Fruit fly (Drosophila melanogaster) whole organism, wandering third instar larva: ENCODE results near the gene HisCl1.

Source experiments
- Dfd ChIP-seq: fragments of >200 bp; optimal IDR thresholded peaks from 2 replicates; lab custom pipeline; 2017; ENCODE audit warnings: missing biosample characterization, missing genetic modification characterization
- Hnf4 ChIP-seq: fragments of 200-800 bp; sonication (Bioruptor generic); optimal IDR thresholded peaks from 2 replicates; lab custom pipeline; 2016; ENCODE audit warnings: missing biosample characterization, mild to moderate bottlenecking, missing genetic modification characterization
- Hr83 ChIP-seq: fragments of 200-300 bp; sonication (Bioruptor generic); optimal IDR thresholded peaks from 2 replicates; lab custom pipeline; 2016; ENCODE audit warnings: missing biosample characterization, mild to moderate bottlenecking, missing genetic modification characterization, moderate library complexity; ENCODE audit not compliant: poor library complexity, severe bottlenecking
- Myc ChIP-seq: fragments of >200 bp; optimal IDR thresholded peaks from 2 replicates; lab custom pipeline; 2017
- ey ChIP-seq: fragments of 200-800 bp; sonication (Bioruptor generic); optimal IDR thresholded peaks from 2 replicates; lab custom pipeline; 2016; ENCODE audit warnings: missing biosample characterization, missing genetic modification characterization
- pan ChIP-seq: fragments of >200 bp; optimal IDR thresholded peaks from 2 replicates; lab custom pipeline; 2017
- psq ChIP-seq: fragments of 200-800 bp; sonication (Bioruptor generic); optimal IDR thresholded peaks from 3 replicates; lab custom pipeline; 2017; ENCODE audit warnings: missing biosample characterization, mild to moderate bottlenecking, missing genetic modification characterization, moderate library complexity
- rgr ChIP-seq: fragments of 200-800 bp; sonication (Bioruptor generic); optimal IDR thresholded peaks from 3 replicates; lab custom pipeline; 2016; ENCODE audit warnings: missing biosample characterization, mild to moderate bottlenecking, missing genetic modification characterization
- usp ChIP-seq: fragments of >200 bp; optimal IDR thresholded peaks from 2 replicates; lab custom pipeline; 2017; ENCODE audit warnings: missing biosample characterization, missing genetic modification characterization

DNA sequence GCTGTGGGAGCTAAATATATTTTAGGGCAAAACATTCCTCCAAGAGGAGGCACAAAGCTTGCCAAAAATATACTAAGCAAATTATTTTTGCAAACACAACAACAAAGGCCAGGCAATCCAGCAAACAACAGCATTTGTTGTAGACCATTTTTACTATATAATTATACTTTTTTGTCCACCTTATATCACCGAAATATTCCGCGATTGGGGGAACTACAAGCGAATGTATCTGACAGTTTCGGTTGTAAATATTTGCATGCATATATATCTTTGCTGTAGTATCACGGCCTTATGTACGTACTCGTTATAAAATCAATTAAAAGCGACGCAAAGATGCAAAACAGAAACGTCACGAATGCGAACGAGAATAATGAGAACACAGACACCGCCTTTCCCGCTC, 25.5 kb downstream of the HisCl1 start:
- TF ChIP-seq psq (GFP tag; lab: Kevin White, UChicago): no peak
- TF ChIP-seq ey (GFP tag; lab: Kevin White, UChicago): no peak
- TF ChIP-seq Hr83 (GFP tag; lab: Kevin White, UChicago): no peak
- no peak for TF ChIP-seq rgr (GFP tag; lab: Kevin White, UChicago)
- TF ChIP-seq Myc (lab: Kevin White, UChicago): no peak
- no peak for TF ChIP-seq usp (GFP tag; lab: Kevin White, UChicago)
- no peak for TF ChIP-seq pan (lab: Kevin White, UChicago)
- no peak for TF ChIP-seq Hnf4 (GFP tag; lab: Kevin White, UChicago)
- TF ChIP-seq Dfd (GFP tag; lab: Kevin White, UChicago): no peak
